Worm (Caenorhabditis elegans) whole organism, L4 larva: ENCODE measurements around the gene nhr-9.

ENCODE experiments used
- F10B5.3 ChIP-seq: sonication (generic microtip); optimal IDR thresholded peaks from 2 replicates; lab custom pipeline; 2016; ENCODE audit warnings: mild to moderate bottlenecking, missing genetic modification characterization, missing compliant biosample characterization
- F26F4.8 ChIP-seq: fragments of 200-800 bp; sonication (Bioruptor generic); conservative IDR thresholded peaks from 2 replicates; pipeline ENCODE4 v1.3.6; 2022; ENCODE audit warnings: missing genetic modification characterization, missing compliant biosample characterization
- F49E8.2 ChIP-seq: sonication (generic microtip); optimal IDR thresholded peaks from 2 replicates; lab custom pipeline; 2016; ENCODE audit warnings: missing compliant biosample characterization, mild to moderate bottlenecking, missing genetic modification characterization, borderline replicate concordance
- T20F7.1 ChIP-seq: fragments of 200-800 bp; sonication (Bioruptor generic); optimal IDR thresholded peaks from 2 replicates; lab custom pipeline; 2018; ENCODE audit warnings: mild to moderate bottlenecking, missing genetic modification characterization, missing compliant biosample characterization
- T26A8.4 ChIP-seq: fragments of 200-800 bp; sonication (Bioruptor generic); IDR thresholded peaks from 2 replicates; pipeline ENCODE4 v1.3.6; 2022; ENCODE audit warnings: missing genetic modification characterization, missing compliant biosample characterization
- Y105C5A.15 ChIP-seq: fragments of 200-800 bp; sonication (Bioruptor generic); IDR thresholded peaks from 2 replicates; pipeline ENCODE4 v1.3.6; 2022; ENCODE audit warnings: missing genetic modification characterization, missing compliant biosample characterization
- Y5F2A.4 ChIP-seq: fragments of 200-800 bp; sonication (Bioruptor generic); optimal IDR thresholded peaks from 2 replicates; lab custom pipeline; 2018; ENCODE audit warnings: mild to moderate bottlenecking, missing genetic modification characterization, missing compliant biosample characterization
- aha-1 ChIP-seq: fragments of 150-350 bp; peaks from one replicate; lab custom pipeline; 2014; ENCODE audit warnings: missing biosample characterization, missing genetic modification characterization
- arid-1 ChIP-seq: fragments of 200-800 bp; sonication (Bioruptor generic); conservative IDR thresholded peaks from 2 replicates; pipeline ENCODE4 v1.3.6; 2022; ENCODE audit warnings: missing genetic modification reagents, missing genetic modification characterization, missing compliant biosample characterization
- ceh-28 ChIP-seq: fragments of 150-350 bp; optimal IDR thresholded peaks from 2 replicates; lab custom pipeline; 2014; ENCODE audit warnings: missing biosample characterization, missing genetic modification reagents, missing genetic modification characterization
- ceh-32 ChIP-seq: sonication (generic microtip); optimal IDR thresholded peaks from 2 replicates; lab custom pipeline; 2016; ENCODE audit warnings: mild to moderate bottlenecking, missing genetic modification characterization, missing compliant biosample characterization; ENCODE audit not compliant: poor library complexity
- ceh-44 ChIP-seq: fragments of 200-800 bp; sonication (Bioruptor generic); IDR thresholded peaks from 2 replicates; pipeline ENCODE4 v1.3.6; 2022; ENCODE audit warnings: missing genetic modification reagents, missing genetic modification characterization, missing compliant biosample characterization
- ceh-62 ChIP-seq: sonication (generic microtip); optimal IDR thresholded peaks from 2 replicates; lab custom pipeline; 2017; ENCODE audit warnings: missing biosample characterization, missing genetic modification characterization
- ceh-82 ChIP-seq: sonication (generic microtip); optimal IDR thresholded peaks from 2 replicates; lab custom pipeline; 2017; ENCODE audit warnings: missing biosample characterization, missing genetic modification characterization
- daf-12 ChIP-seq: fragments of 150-350 bp; optimal IDR thresholded peaks from 2 replicates; lab custom pipeline; 2014; ENCODE audit warnings: missing biosample characterization, missing genetic modification reagents, missing genetic modification characterization
- daf-19 ChIP-seq: fragments of 200-800 bp; sonication (Bioruptor generic); conservative IDR thresholded peaks from 2 replicates; pipeline ENCODE4 v1.3.6; 2022; ENCODE audit warnings: missing genetic modification characterization, missing compliant biosample characterization
- daf-8 ChIP-seq: fragments of 200-800 bp; sonication (Bioruptor generic); IDR thresholded peaks from 2 replicates; pipeline ENCODE4 v1.3.6; 2022; ENCODE audit warnings: missing genetic modification characterization, missing compliant biosample characterization
- dmd-8 ChIP-seq: fragments of 200-800 bp; sonication (Bioruptor generic); IDR thresholded peaks from 2 replicates; pipeline ENCODE4 v1.3.6; 2022; ENCODE audit warnings: missing genetic modification characterization, missing compliant biosample characterization
- egl-27 ChIP-seq: sonication (generic microtip); optimal IDR thresholded peaks from 3 replicates; lab custom pipeline; 2017; ENCODE audit warnings: missing biosample characterization, missing genetic modification reagents, missing genetic modification characterization
- egl-43 ChIP-seq: fragments of 200-800 bp; sonication (Bioruptor generic); IDR thresholded peaks from 2 replicates; pipeline ENCODE4 v1.3.6; 2022; ENCODE audit warnings: missing genetic modification reagents, missing genetic modification characterization, missing compliant biosample characterization
- fkh-10 ChIP-seq: fragments of 150-350 bp; optimal IDR thresholded peaks from 2 replicates; lab custom pipeline; 2014; ENCODE audit warnings: missing biosample characterization, missing genetic modification reagents, missing genetic modification characterization
- fos-1 ChIP-seq: fragments of 150-350 bp; optimal IDR thresholded peaks from 2 replicates; lab custom pipeline; 2014; ENCODE audit warnings: missing biosample characterization, missing genetic modification characterization
- gei-8 ChIP-seq: fragments of 200-800 bp; sonication (Bioruptor generic); optimal IDR thresholded peaks from 2 replicates; lab custom pipeline; 2018; ENCODE audit warnings: mild to moderate bottlenecking, missing genetic modification characterization, missing compliant biosample characterization
- hif-1 ChIP-seq, 2 experiments: sonication (generic microtip); optimal IDR thresholded peaks; 2 replicates each; lab custom pipeline; 2016 to 2017; ENCODE audit warnings: missing compliant biosample characterization in 2 of 2, missing genetic modification characterization in 2 of 2, missing genetic modification reagents in 2 of 2, missing genotype in 2 of 2, mild to moderate bottlenecking in 1 of 2
- jun-1 ChIP-seq: fragments of 150-350 bp; optimal IDR thresholded peaks from 2 replicates; lab custom pipeline; 2014; ENCODE audit warnings: missing biosample characterization, missing genetic modification reagents, missing genetic modification characterization
- lin-1 ChIP-seq: fragments of 200-800 bp; sonication (Bioruptor generic); IDR thresholded peaks from 2 replicates; pipeline ENCODE4 v1.3.6; 2022; ENCODE audit warnings: missing genetic modification reagents, missing genetic modification characterization, missing compliant biosample characterization
- lin-13 ChIP-seq: fragments of 150-350 bp; optimal IDR thresholded peaks from 2 replicates; lab custom pipeline; 2014; ENCODE audit warnings: missing biosample characterization, missing genetic modification reagents, missing genetic modification characterization
- lin-15B ChIP-seq: fragments of 150-350 bp; sonication (generic microtip); optimal IDR thresholded peaks from 3 replicates; lab custom pipeline; 2014; ENCODE audit warnings: missing biosample characterization, missing genetic modification characterization
- lir-3 ChIP-seq: sonication (generic microtip); optimal IDR thresholded peaks from 2 replicates; lab custom pipeline; 2016; ENCODE audit warnings: mild to moderate bottlenecking, missing genetic modification characterization, missing compliant biosample characterization
- madf-9 ChIP-seq: fragments of 200-800 bp; sonication (Bioruptor generic); conservative IDR thresholded peaks from 2 replicates; pipeline ENCODE4 v1.3.6; 2022; ENCODE audit warnings: missing genetic modification reagents, missing genetic modification characterization, missing compliant biosample characterization
- mdl-1 ChIP-seq, 2 experiments: fragments of 150-350 bp in 1 of 2; sonication (generic microtip) in 1 of 2; optimal IDR thresholded peaks; 2 replicates each; lab custom pipeline; 2014 to 2017; ENCODE audit warnings: missing biosample characterization in 2 of 2, missing genetic modification characterization in 2 of 2
- mep-1 ChIP-seq: fragments of 150-350 bp; sonication (generic microtip); optimal IDR thresholded peaks from 3 replicates; lab custom pipeline; 2014; ENCODE audit warnings: missing biosample characterization, missing genetic modification characterization
- mxl-2 ChIP-seq: fragments of 200-800 bp; sonication (Bioruptor generic); conservative IDR thresholded peaks from 2 replicates; pipeline ENCODE4 v1.3.6; 2022; ENCODE audit warnings: missing genetic modification reagents, missing genetic modification characterization, missing compliant biosample characterization
- mxl-3 ChIP-seq: fragments of 200-800 bp; sonication (Bioruptor generic); optimal IDR thresholded peaks from 2 replicates; lab custom pipeline; 2018; ENCODE audit warnings: mild to moderate bottlenecking, missing genetic modification characterization, missing compliant biosample characterization
- nhr-102 ChIP-seq: sonication (generic microtip); optimal IDR thresholded peaks from 2 replicates; lab custom pipeline; 2016; ENCODE audit warnings: mild to moderate bottlenecking, missing genetic modification characterization, moderate library complexity, missing compliant biosample characterization
- nhr-237 ChIP-seq: sonication (generic microtip); optimal IDR thresholded peaks from 2 replicates; lab custom pipeline; 2017; ENCODE audit warnings: missing biosample characterization, missing genetic modification characterization
- nhr-41 ChIP-seq: fragments of 200-800 bp; sonication (Bioruptor generic); IDR thresholded peaks from 2 replicates; pipeline ENCODE4 v1.3.6; 2022; ENCODE audit warnings: missing genetic modification reagents, missing genetic modification characterization, missing compliant biosample characterization
- nhr-76 ChIP-seq: fragments of 150-350 bp; optimal IDR thresholded peaks from 2 replicates; lab custom pipeline; 2014; ENCODE audit warnings: missing biosample characterization, missing genetic modification characterization
- pha-4 ChIP-seq, 2 experiments: fragments of 150-350 bp in 1 of 2; fragments of 200-800 bp in 1 of 2; sonication (Bioruptor generic) in 1 of 2; IDR thresholded peaks in 1 of 2; optimal IDR thresholded peaks in 1 of 2; 2 replicates each; pipeline versions ENCODE4 v1.3.6 to Lab custom; 2014 to 2022; ENCODE audit warnings: missing genetic modification characterization in 2 of 2, missing genetic modification reagents in 2 of 2, missing biosample characterization in 1 of 2, missing compliant biosample characterization in 1 of 2
- sdz-12 ChIP-seq: fragments of 200-800 bp; sonication (Bioruptor generic); optimal IDR thresholded peaks from 2 replicates; lab custom pipeline; 2018; ENCODE audit warnings: mild to moderate bottlenecking, missing genetic modification characterization, missing compliant biosample characterization
- set-16 ChIP-seq: fragments of 200-800 bp; sonication (Bioruptor generic); IDR thresholded peaks from 2 replicates; pipeline ENCODE4 v1.3.6; 2022; ENCODE audit warnings: missing genetic modification reagents, missing genetic modification characterization, missing compliant biosample characterization
- snpc-1.2 ChIP-seq: fragments of 200-800 bp; sonication (Bioruptor generic); IDR thresholded peaks from 2 replicates; pipeline ENCODE4 v1.3.6; 2022; ENCODE audit warnings: missing genetic modification reagents, missing genetic modification characterization, missing compliant biosample characterization
- tag-97 ChIP-seq: fragments of 200-800 bp; sonication (Bioruptor generic); IDR thresholded peaks from 2 replicates; pipeline ENCODE4 v1.3.6; 2022; ENCODE audit warnings: missing genetic modification characterization, missing compliant biosample characterization
- tra-1 ChIP-seq: fragments of 200-800 bp; sonication (Bioruptor generic); IDR thresholded peaks from 2 replicates; pipeline ENCODE4 v1.3.6; 2022; ENCODE audit warnings: missing genetic modification reagents, missing genetic modification characterization, missing compliant biosample characterization
- unc-130 ChIP-seq: sonication (generic microtip); optimal IDR thresholded peaks from 2 replicates; lab custom pipeline; 2016; ENCODE audit warnings: missing genetic modification reagents, missing genetic modification characterization, missing compliant biosample characterization
- unc-39 ChIP-seq: sonication (generic microtip); optimal IDR thresholded peaks from 2 replicates; lab custom pipeline; 2017; ENCODE audit warnings: missing biosample characterization, missing genetic modification characterization
- unc-62 ChIP-seq, 3 experiments: fragments of 150-350 bp in 1 of 3; sonication (generic microtip); optimal IDR thresholded peaks in 2 of 3; peaks in 1 of 3; 1 replicate in 1 of 3; 2 replicates in 2 of 3; lab custom pipeline; 2014 to 2017; ENCODE audit warnings: missing biosample characterization in 3 of 3, missing genetic modification characterization in 3 of 3, missing genetic modification reagents in 3 of 3, missing genotype in 1 of 3
- vab-7 ChIP-seq: fragments of 200-800 bp; sonication (Bioruptor generic); IDR thresholded peaks from 2 replicates; pipeline ENCODE4 v1.3.6; 2022; ENCODE audit warnings: missing genetic modification reagents, missing genetic modification characterization, missing compliant biosample characterization
- zfp-3 ChIP-seq: fragments of 200-800 bp; sonication (Bioruptor generic); conservative IDR thresholded peaks from 2 replicates; pipeline ENCODE4 v1.3.6; 2022; ENCODE audit warnings: missing genetic modification reagents, missing genetic modification characterization, missing compliant biosample characterization
- zip-11 ChIP-seq: fragments of 200-800 bp; sonication (Bioruptor generic); IDR thresholded peaks from 2 replicates; pipeline ENCODE4 v1.3.6; 2022; ENCODE audit warnings: missing genetic modification characterization, missing compliant biosample characterization
- ztf-7 ChIP-seq: fragments of 150-350 bp; optimal IDR thresholded peaks from 2 replicates; lab custom pipeline; 2014; ENCODE audit warnings: missing biosample characterization, missing genetic modification characterization

The nhr-9 gene

ce11 chrIII:7122860-7123259, 27.6 kb downstream of the nhr-9 start, which contains the start of the genes B0280.9 and rpia-1 (continued):
- TF ChIP-seq lin-13 (GFP tag; lab: Kevin White, UChicago) (no peak), F49E8.2 (tag; lab: Kevin White, UChicago) (no peak), vab-7 (GFP tag; lab: Robert Waterston, UW) (no peak), unc-62 (GFP tag; optimal IDR thresholded peaks at IDR 0.05 in 1 of 2; lab: Kevin White, UChicago) (peak in 1 of 2 experiments; percentile 73), unc-62 (tag; optimal IDR thresholded peaks at IDR 0.05; lab: Kevin White, UChicago) (no peak), lin-1 (no peak), daf-12 (tag; lab: Kevin White, UChicago) (no peak), nhr-41 (GFP tag; lab: Robert Waterston, UW) (no peak), set-16 (GFP tag; lab: Robert Waterston, UW) (no peak), T20F7.1 (GFP tag; lab: Kevin White, UChicago) (no peak), zfp-3 (GFP tag; lab: Robert Waterston, UW) (no peak), gei-8 (GFP tag; lab: Kevin White, UChicago) (no peak), mep-1 (peak; percentile 25), tag-97 (GFP tag; lab: Robert Waterston, UW) (no peak), nhr-237 (tag; lab: Kevin White, UChicago) (no peak), mxl-2 (GFP tag; lab: Robert Waterston, UW) (no peak), ceh-32 (tag; lab: Kevin White, UChicago) (no peak), egl-43 (no peak), mxl-3 (GFP tag; lab: Kevin White, UChicago) (no peak), ceh-82 (tag; lab: Kevin White, UChicago) (no peak), aha-1 (peak; percentile 79), ztf-7 (tag; lab: Kevin White, UChicago) (peak; percentile 5), sdz-12 (GFP tag; lab: Kevin White, UChicago) (no peak), ceh-28 (tag; lab: Kevin White, UChicago) (no peak), daf-8 (no peak), madf-9 (no peak), tra-1 (GFP tag; lab: Robert Waterston, UW) (no peak), lin-15B (no peak), ceh-62 (tag; lab: Kevin White, UChicago) (no peak), nhr-76 (tag; lab: Kevin White, UChicago) (no peak), snpc-1.2 (no peak), unc-39 (tag; lab: Kevin White, UChicago) (no peak), F10B5.3 (tag; lab: Kevin White, UChicago) (no peak), nhr-102 (no peak), dmd-8 (GFP tag; lab: Robert Waterston, UW) (no peak), hif-1 (tag; optimal IDR thresholded peaks at IDR 0.05; lab: Kevin White, UChicago) (no peak), ceh-44 (GFP tag; lab: Robert Waterston, UW) (no peak), egl-27 (tag; lab: Kevin White, UChicago) (no peak), arid-1 (GFP tag; lab: Robert Waterston, UW) (no peak), Y105C5A.15 (GFP tag; lab: Robert Waterston, UW) (no peak), F26F4.8 (GFP tag; lab: Robert Waterston, UW) (no peak), lir-3 (tag; lab: Kevin White, UChicago) (no peak), jun-1 (no peak), mdl-1 (tag; optimal IDR thresholded peaks at IDR 0.05; lab: Kevin White, UChicago) (no peak), pha-4 (GFP tag; IDR thresholded peaks at IDR 0.05; lab: Robert Waterston, UW) (no peak), pha-4 (tag; optimal IDR thresholded peaks at IDR 0.05; lab: Kevin White, UChicago) (no peak), Y5F2A.4 (GFP tag; lab: Kevin White, UChicago) (no peak), fos-1 (no peak), T26A8.4 (no peak), unc-130 (no peak), fkh-10 (no peak), zip-11 (GFP tag; lab: Robert Waterston, UW) (no peak), daf-19 (GFP tag; lab: Robert Waterston, UW) (no peak)
- TF ChIP-seq, all 104 proteins: peak for 14
